Worm (Caenorhabditis elegans): ENCODE results near the gene C52B9.19.

The C52B9.19 gene

DNA sequence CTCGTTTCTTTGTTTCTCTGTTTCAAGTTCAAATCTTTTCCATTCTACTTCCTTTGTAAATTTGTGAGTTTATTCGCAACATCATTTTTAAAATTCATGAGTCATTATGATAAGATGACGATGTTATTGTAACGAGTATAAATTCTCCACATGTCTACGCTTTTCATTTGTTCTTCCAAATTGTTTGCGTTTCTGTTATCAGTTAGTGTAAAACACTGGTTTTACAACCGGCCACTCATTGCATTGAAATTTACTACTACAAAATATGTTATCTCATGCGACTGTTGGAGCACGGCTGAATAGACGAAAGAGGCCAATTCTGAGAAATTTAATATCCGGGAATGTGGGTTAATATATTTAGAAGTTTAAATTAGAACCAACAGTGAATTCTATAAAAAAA lies at the start of gene C52B9.19:
TSS of gene C52B9.19 (plus strand) at position 176 of the 400 bp plus-strand sequence.
- no peak for TF ChIP-seq K09A11.1 (tag; optimal IDR thresholded peaks at IDR 0.05; ENCODE audit: insufficient read depth)
- no peak for TF ChIP-seq ets-4 (tag; optimal IDR thresholded peaks at IDR 0.05)
- no peak for TF ChIP-seq C38D4.7 (GFP tag; optimal IDR thresholded peaks at IDR 0.05)
- no peak for TF ChIP-seq fkh-10 (GFP tag; optimal IDR thresholded peaks at IDR 0.05)
- TF ChIP-seq ceh-45 (GFP tag; IDR thresholded peaks at IDR 0.05) = no peak

DNA sequence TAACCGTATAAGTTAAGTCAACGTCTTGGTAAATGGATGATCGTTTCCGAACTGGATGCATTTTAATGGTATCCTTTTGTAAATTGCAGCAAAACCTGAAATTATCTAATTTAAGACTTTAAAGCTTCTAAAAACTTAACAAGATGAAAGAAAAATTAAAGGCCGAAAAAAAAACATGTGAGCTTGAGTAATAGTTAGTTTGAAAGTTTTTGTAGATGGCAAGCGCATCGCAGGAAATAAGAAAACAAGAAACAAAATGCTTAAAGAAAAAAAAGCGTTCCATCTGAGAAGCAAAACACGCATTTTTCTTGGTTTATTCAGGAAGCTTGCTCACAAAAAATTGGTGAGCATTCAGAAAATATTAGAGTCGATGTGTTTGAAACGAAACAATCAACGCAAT lies 46.6 kb upstream of the C52B9.19 start, which contains the start of gene rab-37:
TSS of gene rab-37 (minus strand) at position 101 of the 400 bp plus-strand sequence.
- no peak for TF ChIP-seq K02D7.2 (tag; optimal IDR thresholded peaks at IDR 0.05)
- TF ChIP-seq pros-1 (tag; optimal IDR thresholded peaks at IDR 0.05) = no peak
- TF ChIP-seq pha-4 (tag; optimal IDR thresholded peaks at IDR 0.05) = no peak
- TF ChIP-seq C38D4.7 (GFP tag; optimal IDR thresholded peaks at IDR 0.05) = no peak
- no peak for TF ChIP-seq che-1 (tag; optimal IDR thresholded peaks at IDR 0.05)

DNA sequence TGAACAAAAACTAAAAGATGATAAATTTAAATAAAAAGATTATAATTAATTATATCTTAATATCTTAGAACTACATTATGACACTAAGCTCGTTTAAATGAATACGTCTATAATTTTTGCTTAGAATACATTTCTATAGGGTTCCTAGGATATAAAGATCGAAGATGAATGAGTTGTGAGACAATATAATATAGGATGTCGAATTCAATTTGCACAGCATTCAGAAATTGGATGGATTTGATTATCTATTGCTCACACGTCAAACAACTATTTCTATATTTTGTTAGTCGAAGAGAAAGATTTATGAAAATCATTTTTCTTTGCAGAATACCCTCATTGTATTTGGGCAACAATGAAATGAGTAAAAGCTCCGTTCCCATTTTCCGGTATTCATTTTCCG lies 43.4 kb upstream of the C52B9.19 start:
- TF ChIP-seq ztf-16 (tag; optimal IDR thresholded peaks at IDR 0.05) = no peak
- TF ChIP-seq unc-42 (tag; optimal IDR thresholded peaks at IDR 0.05) = peak; percentile 59
- no peak for TF ChIP-seq ref-2 (tag; optimal IDR thresholded peaks at IDR 0.05)
- no peak for TF ChIP-seq hlh-6 (tag; optimal IDR thresholded peaks at IDR 0.05)

DNA sequence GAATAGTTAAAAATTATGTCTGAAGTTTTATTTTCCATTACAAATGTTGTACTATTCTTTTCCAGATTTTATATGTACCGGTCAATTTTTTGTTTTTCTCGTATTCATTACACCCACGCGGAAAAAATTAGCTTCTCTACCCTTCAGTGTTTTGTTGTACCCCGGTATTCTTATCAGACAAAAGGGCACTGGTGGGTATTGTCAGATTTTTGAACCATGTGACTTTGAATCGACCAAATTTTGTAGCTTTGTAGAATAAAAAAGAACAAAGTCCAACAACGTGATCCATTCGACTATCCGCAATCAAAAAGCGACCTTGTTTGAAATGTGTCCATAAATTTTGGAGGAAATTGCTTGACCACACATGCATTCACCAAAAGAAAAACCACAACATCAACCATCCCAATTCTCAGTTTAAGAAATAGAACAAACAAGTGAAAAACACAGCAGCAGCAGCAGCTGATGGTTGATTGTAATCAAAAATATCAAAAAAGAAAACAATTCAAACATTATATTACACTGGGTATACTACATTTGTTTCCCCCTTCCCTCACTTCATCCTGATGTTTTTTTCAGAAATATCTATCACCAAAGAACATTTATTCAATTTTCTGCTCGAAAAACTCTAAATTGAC lies 37.7 kb upstream of the C52B9.19 start:
- TF ChIP-seq dmd-4 (tag; optimal IDR thresholded peaks at IDR 0.05; ENCODE audit: borderline replicate concordance) (no peak), ceh-2 (tag; optimal IDR thresholded peaks at IDR 0.05) (no peak)

DNA sequence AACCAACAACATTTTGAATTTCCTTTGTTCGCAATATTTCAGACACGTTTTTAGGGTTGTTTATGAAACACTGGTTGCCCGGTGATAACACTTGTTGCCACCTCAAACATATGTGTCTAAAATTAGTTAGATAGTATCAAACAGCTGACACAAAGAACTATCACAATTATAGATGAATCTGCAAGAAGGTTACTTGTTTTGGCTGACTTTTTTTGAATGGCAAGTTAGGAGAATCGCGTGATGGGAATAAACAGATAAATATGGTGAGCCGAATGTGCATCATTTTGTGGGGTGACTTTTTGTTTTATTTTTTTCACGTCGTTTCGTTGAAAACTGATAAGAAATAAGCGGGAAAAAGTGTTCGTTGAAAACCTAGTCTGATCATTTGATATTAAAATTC lies 37.2 kb upstream of the C52B9.19 start:
- TF ChIP-seq pha-4 (tag; optimal IDR thresholded peaks at IDR 0.05) = no peak
- TF ChIP-seq sox-4 (tag; optimal IDR thresholded peaks at IDR 0.05) = no peak
- no peak for TF ChIP-seq pat-9 (tag; optimal IDR thresholded peaks at IDR 0.05)
- TF ChIP-seq nhr-11 (tag; optimal IDR thresholded peaks at IDR 0.05) = no peak
- no peak for TF ChIP-seq unc-42 (tag; optimal IDR thresholded peaks at IDR 0.05)
- no peak for TF ChIP-seq hlh-15 (tag; optimal IDR thresholded peaks at IDR 0.05)
- TF ChIP-seq eyg-1 (tag; optimal IDR thresholded peaks at IDR 0.05) = no peak
- TF ChIP-seq ztf-16 (tag; optimal IDR thresholded peaks at IDR 0.05) = no peak
- no peak for TF ChIP-seq hlh-8 (tag; optimal IDR thresholded peaks at IDR 0.05)
- TF ChIP-seq unc-3 (GFP tag; conservative IDR thresholded peaks at IDR 0.05) = no peak
- TF ChIP-seq unc-3 (tag; optimal IDR thresholded peaks at IDR 0.05) = no peak
- no peak for TF ChIP-seq ceh-34 (tag; optimal IDR thresholded peaks at IDR 0.05)
- TF ChIP-seq ref-2 (tag; optimal IDR thresholded peaks at IDR 0.05) = no peak
- TF ChIP-seq ceh-48 (tag; optimal IDR thresholded peaks at IDR 0.05) = no peak
- TF ChIP-seq pros-1 (tag; optimal IDR thresholded peaks at IDR 0.05) = no peak
- TF ChIP-seq npax-4 (tag; optimal IDR thresholded peaks at IDR 0.05) = no peak
- no peak for TF ChIP-seq ttx-3 (tag; optimal IDR thresholded peaks at IDR 0.05)
- TF ChIP-seq Y22D7AL.16 (tag; optimal IDR thresholded peaks at IDR 0.05) = no peak
- TF ChIP-seq F13H6.1 (tag; optimal IDR thresholded peaks at IDR 0.05) = no peak

DNA sequence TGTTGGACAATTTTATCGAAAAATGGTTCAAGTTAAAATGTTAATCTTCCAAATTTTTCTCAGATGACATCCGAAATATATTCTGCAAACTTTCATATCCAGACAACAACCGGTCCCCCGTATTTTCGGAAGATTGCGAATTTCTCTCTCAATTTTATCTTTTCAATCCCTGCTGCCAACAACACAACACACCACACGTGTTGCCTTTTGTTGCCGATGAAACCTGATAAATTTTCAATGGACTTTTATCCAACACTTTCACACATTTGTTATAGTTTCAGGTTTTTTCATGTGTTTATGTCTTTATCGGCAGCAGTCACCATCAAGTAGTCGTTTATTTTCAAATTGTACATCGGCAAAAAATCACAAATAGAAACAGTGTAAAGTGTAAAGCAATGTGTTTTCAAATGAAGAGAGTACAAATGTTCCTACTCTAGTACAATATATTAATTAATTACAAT lies 36.1 kb upstream of the C52B9.19 start:
- no peak for TF ChIP-seq C38D4.7 (GFP tag; optimal IDR thresholded peaks at IDR 0.05)
